Worm (Caenorhabditis elegans): ENCODE measurements around the gene aff-1.
A peak's percentile ranks its signal among the peaks of the same experiment; 100 is the strongest.

Gene aff-1

DNA sequence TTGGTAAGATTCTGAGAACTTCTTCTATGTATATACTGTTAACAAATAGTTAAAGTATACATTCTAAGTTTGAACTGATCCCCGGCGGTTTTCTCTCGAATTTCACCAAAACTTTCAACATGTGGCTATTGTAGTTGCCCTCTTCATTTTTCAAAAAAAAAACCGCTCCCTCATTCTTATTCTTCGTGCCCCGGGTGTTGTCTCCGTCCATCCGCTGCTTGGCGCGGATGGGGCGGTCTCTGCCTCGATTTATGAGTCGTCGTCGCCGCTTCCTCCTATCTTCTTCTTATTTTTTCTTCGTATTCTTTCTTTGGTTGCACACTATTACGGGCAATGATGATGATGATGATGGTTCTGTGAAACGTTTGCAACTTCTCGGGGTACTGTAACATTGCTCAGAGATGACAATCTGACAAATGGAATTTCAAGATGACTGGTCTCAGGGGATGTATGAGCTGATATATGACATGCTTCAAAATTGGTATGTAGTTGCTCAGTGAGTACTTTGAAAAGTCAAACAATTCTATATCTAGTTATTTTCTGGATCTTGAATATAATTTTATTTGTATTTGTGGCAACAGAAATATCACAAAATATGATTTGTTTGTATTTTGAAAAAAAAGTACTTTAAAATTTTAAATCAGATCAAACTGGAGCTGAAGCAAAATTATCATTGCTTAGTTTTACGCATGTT is 43.1 kb downstream of the aff-1 start:
- TF ChIP-seq tbx-2 (tag; optimal IDR thresholded peaks at IDR 0.05) (no peak), lin-39 (tag; optimal IDR thresholded peaks at IDR 0.05) (peak; percentile 35), nfya-1 (tag; optimal IDR thresholded peaks at IDR 0.05; ENCODE audit: insufficient read depth) (peak; percentile 18)

DNA sequence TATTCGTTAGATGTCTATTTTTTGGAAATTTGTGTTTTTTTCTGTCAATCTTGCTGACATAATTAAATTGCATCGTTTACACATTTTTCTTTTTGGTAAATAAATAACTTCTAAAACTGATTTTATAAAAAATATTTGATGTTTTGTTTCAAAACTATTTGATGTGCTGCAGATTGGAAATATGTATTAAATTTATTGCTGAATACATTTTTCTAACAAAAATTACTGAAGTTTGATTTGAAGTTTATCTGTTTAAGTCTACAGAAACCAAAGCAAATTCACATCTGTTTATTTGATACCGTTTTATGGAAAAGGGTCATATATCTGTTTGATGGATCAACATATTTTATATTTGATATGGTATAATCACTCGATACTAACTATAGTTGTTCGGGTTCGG is 47.2 kb downstream of the aff-1 start:
- TF ChIP-seq lsy-12 (tag; optimal IDR thresholded peaks at IDR 0.05), result no peak
- TF ChIP-seq ZK546.5 (tag; optimal IDR thresholded peaks at IDR 0.05), result no peak
- TF ChIP-seq elt-2 (tag; optimal IDR thresholded peaks at IDR 0.05), result no peak
- no peak for TF ChIP-seq ceh-9 (tag; optimal IDR thresholded peaks at IDR 0.05)
- no peak for TF ChIP-seq fkh-10 (GFP tag; optimal IDR thresholded peaks at IDR 0.05)
- TF ChIP-seq R02D3.7 (tag; optimal IDR thresholded peaks at IDR 0.05), result no peak
- no peak for TF ChIP-seq aly-2 (tag; optimal IDR thresholded peaks at IDR 0.05)
- no peak for TF ChIP-seq ztf-4 (tag; optimal IDR thresholded peaks at IDR 0.05)
- no peak for TF ChIP-seq elt-3 (tag; optimal IDR thresholded peaks at IDR 0.05)
- no peak for TF ChIP-seq nhr-11 (tag; optimal IDR thresholded peaks at IDR 0.05)
- no peak for TF ChIP-seq nhr-25 (tag; optimal IDR thresholded peaks at IDR 0.05)

DNA sequence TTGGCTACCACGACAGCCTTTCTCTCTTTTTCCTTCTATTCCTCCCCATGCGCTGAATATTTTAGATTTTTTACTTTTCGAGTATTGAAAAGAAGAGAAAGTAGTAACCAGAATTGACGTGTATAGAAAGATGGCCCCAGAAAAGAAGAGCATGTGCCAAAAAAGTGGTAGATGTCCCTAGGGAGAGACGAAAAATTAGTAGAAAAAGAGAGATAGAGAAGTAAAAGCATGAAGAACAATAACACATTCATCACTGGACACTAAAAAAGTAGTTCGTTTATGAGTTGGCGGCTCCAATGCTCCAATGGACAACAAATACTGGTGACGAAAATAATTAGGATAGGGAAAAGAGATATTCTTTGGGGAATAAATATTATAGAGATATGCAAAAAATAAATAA is 51.0 kb downstream of the aff-1 start:
- TF ChIP-seq eor-1 (tag; optimal IDR thresholded peaks at IDR 0.05), result no peak
- TF ChIP-seq nfya-1 (tag; optimal IDR thresholded peaks at IDR 0.05; ENCODE audit: insufficient read depth), result peak; percentile 34
- TF ChIP-seq jun-1 (tag; optimal IDR thresholded peaks at IDR 0.05), result no peak
- peak; percentile 52 for TF ChIP-seq egl-5 (tag; optimal IDR thresholded peaks at IDR 0.05)
- peak; percentile 36 for TF ChIP-seq lin-39 (tag; optimal IDR thresholded peaks at IDR 0.05)

DNA sequence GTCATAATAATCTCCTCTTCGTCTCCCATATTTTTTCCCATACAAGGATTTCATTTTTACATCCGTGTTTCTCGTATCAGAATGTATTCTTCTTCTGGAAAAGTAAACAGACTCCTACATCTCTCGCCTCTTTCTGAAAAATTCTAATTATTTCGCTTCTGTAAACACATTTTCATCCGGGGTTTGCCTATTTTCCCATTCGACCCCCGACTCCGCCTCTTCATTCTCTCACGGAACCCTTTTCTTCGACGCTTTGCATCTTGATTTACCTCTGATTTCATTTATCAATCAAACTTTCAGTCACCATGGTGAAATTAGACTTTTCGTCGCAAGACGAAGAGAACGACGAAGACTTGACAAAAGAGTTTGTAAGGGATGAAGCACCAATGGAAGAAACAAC is 52.9 kb downstream of the aff-1 start, which contains the start of gene snt-1:
TSS of gene snt-1 (plus strand) at position 301 of the 400 bp plus-strand sequence.
- TF ChIP-seq daf-12 (tag; optimal IDR thresholded peaks at IDR 0.05) (no peak), elt-3 (tag; optimal IDR thresholded peaks at IDR 0.05) (no peak), nhr-12 (tag; optimal IDR thresholded peaks at IDR 0.05) (no peak), hmg-11 (tag; optimal IDR thresholded peaks at IDR 0.05) (no peak), nhr-77 (tag; optimal IDR thresholded peaks at IDR 0.05) (no peak), unc-62 (GFP tag; optimal IDR thresholded peaks at IDR 0.05) (no peak), elt-1 (tag; optimal IDR thresholded peaks at IDR 0.05) (no peak), ZK546.5 (tag; optimal IDR thresholded peaks at IDR 0.05) (no peak), egl-5 (tag; optimal IDR thresholded peaks at IDR 0.05) (no peak), pqm-1 (tag; optimal IDR thresholded peaks at IDR 0.05) (no peak), mdl-1 (tag; optimal IDR thresholded peaks at IDR 0.05) (no peak)

Data from whole organism, L3 larva.